Fruit fly (Drosophila melanogaster) whole organism, embryonic: ENCODE data around the gene aop.
A peak's percentile ranks its signal among the peaks of the same experiment; 100 is the strongest.

Source experiments
- Ada2b ChIP-seq: fragments of 200-800 bp; sonication (Bioruptor generic); IDR thresholded peaks from 2 replicates; pipeline ENCODE4 v1.3.6; 2022; ENCODE audit warnings: missing biosample characterization, missing genetic modification characterization
- Adf1 ChIP-seq: fragments of 200-800 bp; sonication (Bioruptor generic); IDR thresholded peaks from 2 replicates; pipeline ENCODE4 v1.3.6; 2022; ENCODE audit warnings: missing biosample characterization, missing genetic modification characterization
- Atf6 ChIP-seq: fragments of 200-800 bp; sonication (Bioruptor generic); IDR thresholded peaks from 2 replicates; pipeline ENCODE4 v1.3.6; 2022; ENCODE audit warnings: missing biosample characterization, missing genetic modification characterization
- CG10274 ChIP-seq: fragments of 200-800 bp; sonication (Bioruptor generic); optimal IDR thresholded peaks from 3 replicates; lab custom pipeline; 2017; ENCODE audit warnings: missing biosample characterization, mild to moderate bottlenecking, missing genetic modification characterization
- CG10979 ChIP-seq: fragments of 200-800 bp; sonication (Bioruptor generic); optimal IDR thresholded peaks from 2 replicates; lab custom pipeline; 2018; ENCODE audit warnings: missing biosample characterization, mild to moderate bottlenecking, missing genetic modification characterization, moderate library complexity
- CG12769 ChIP-seq: fragments of 200-800 bp; sonication (Bioruptor generic); optimal IDR thresholded peaks from 2 replicates; lab custom pipeline; 2019; ENCODE audit warnings: missing biosample characterization, mild to moderate bottlenecking, missing genetic modification characterization, moderate library complexity
- CG15601 ChIP-seq: fragments of 200-800 bp; sonication (Bioruptor generic); optimal IDR thresholded peaks from 3 replicates; lab custom pipeline; 2019; ENCODE audit warnings: missing biosample characterization, mild to moderate bottlenecking, missing genetic modification characterization, moderate library complexity
- CG18476 ChIP-seq: fragments of 200-800 bp; sonication (Bioruptor generic); optimal IDR thresholded peaks from 2 replicates; lab custom pipeline; 2016; ENCODE audit warnings: missing biosample characterization, mild to moderate bottlenecking, missing genetic modification characterization
- CG2120 ChIP-seq: fragments of 200-800 bp; sonication (Bioruptor generic); optimal IDR thresholded peaks from 3 replicates; lab custom pipeline; 2016; ENCODE audit warnings: missing biosample characterization, missing genetic modification characterization
- CG34224 ChIP-seq: fragments of 200-800 bp; sonication (Bioruptor generic); IDR thresholded peaks from 3 replicates; pipeline ENCODE4 v1.3.6; 2022; ENCODE audit warnings: missing biosample characterization, missing genetic modification characterization; ENCODE audit not compliant: partially characterized antibody
- CG42726 ChIP-seq: fragments of 200-800 bp; sonication (Bioruptor generic); IDR thresholded peaks from 2 replicates; pipeline ENCODE4 v1.3.6; 2022; ENCODE audit warnings: missing biosample characterization, missing genetic modification characterization; ENCODE audit not compliant: partially characterized antibody
- CG6765 ChIP-seq: fragments of 200-800 bp; sonication (Bioruptor generic); optimal IDR thresholded peaks from 3 replicates; lab custom pipeline; 2017; ENCODE audit warnings: missing biosample characterization, mild to moderate bottlenecking, missing genetic modification characterization
- CG7556 ChIP-seq: fragments of 200-800 bp; sonication (Bioruptor generic); optimal IDR thresholded peaks from 2 replicates; lab custom pipeline; 2017; ENCODE audit warnings: missing biosample characterization, mild to moderate bottlenecking, missing genetic modification characterization
- Dip3 ChIP-seq: fragments of 200-800 bp; sonication (Bioruptor generic); optimal IDR thresholded peaks from 3 replicates; lab custom pipeline; 2016; ENCODE audit warnings: missing biosample characterization, missing genetic modification characterization
- Hr3 ChIP-seq: fragments of 200-800 bp; sonication (Bioruptor generic); optimal IDR thresholded peaks from 3 replicates; lab custom pipeline; 2016; ENCODE audit warnings: missing biosample characterization, missing genetic modification characterization
- Sry-δ ChIP-seq: fragments of 200-800 bp; sonication (Bioruptor generic); optimal IDR thresholded peaks from 2 replicates; lab custom pipeline; 2016; ENCODE audit warnings: missing biosample characterization, missing genetic modification characterization
- Ssrp ChIP-seq: fragments of 200-800 bp; sonication (Bioruptor generic); optimal IDR thresholded peaks from 2 replicates; lab custom pipeline; 2018; ENCODE audit warnings: missing biosample characterization, mild to moderate bottlenecking, missing genetic modification characterization, moderate library complexity
- Tbp ChIP-seq: fragments of >200 bp; optimal IDR thresholded peaks from 2 replicates; lab custom pipeline; 2018; ENCODE audit warnings: missing biosample characterization, missing genetic modification characterization
- Xrp1 ChIP-seq: fragments of 200-800 bp; sonication (Bioruptor generic); IDR thresholded peaks from 2 replicates; pipeline ENCODE4 v1.3.6; 2022; ENCODE audit warnings: missing biosample characterization, missing genetic modification characterization
- aop ChIP-seq: fragments of 200-800 bp; sonication (Bioruptor generic); IDR thresholded peaks from 2 replicates; pipeline ENCODE4 v1.3.6; 2022; ENCODE audit warnings: missing biosample characterization, missing genetic modification characterization
- bcd ChIP-seq: fragments of 200-800 bp; sonication (Bioruptor generic); optimal IDR thresholded peaks from 2 replicates; lab custom pipeline; 2017; ENCODE audit warnings: missing biosample characterization, mild to moderate bottlenecking, missing genetic modification characterization
- caup ChIP-seq: fragments of 200-800 bp; sonication (Bioruptor generic); optimal IDR thresholded peaks from 3 replicates; lab custom pipeline; 2017; ENCODE audit warnings: missing biosample characterization, mild to moderate bottlenecking, missing genetic modification characterization, moderate library complexity; ENCODE audit not compliant: severe bottlenecking
- chif ChIP-seq, 2 experiments: fragments of 200-800 bp; sonication (Bioruptor generic); optimal IDR thresholded peaks; 3 replicates each; lab custom pipeline; 2016; ENCODE audit warnings: missing biosample characterization in 2 of 2, missing genetic modification characterization in 2 of 2
- chn ChIP-seq: fragments of 200-800 bp; sonication (Bioruptor generic); optimal IDR thresholded peaks from 2 replicates; lab custom pipeline; 2016; ENCODE audit warnings: missing biosample characterization, missing genetic modification characterization
- danr ChIP-seq: fragments of 200-800 bp; sonication (Bioruptor generic); IDR thresholded peaks from 2 replicates; pipeline ENCODE4 v1.3.6; 2022; ENCODE audit warnings: missing biosample characterization, missing genetic modification characterization
- dmrt99B ChIP-seq: fragments of 200-800 bp; sonication (Bioruptor generic); optimal IDR thresholded peaks from 2 replicates; lab custom pipeline; 2018; ENCODE audit warnings: missing biosample characterization, mild to moderate bottlenecking, missing genetic modification characterization, moderate library complexity
- ftz-f1 ChIP-seq: fragments of 200-800 bp; sonication (Bioruptor generic); optimal IDR thresholded peaks from 2 replicates; lab custom pipeline; 2016; ENCODE audit warnings: missing biosample characterization, missing genetic modification characterization
- fu2 ChIP-seq: fragments of 200-800 bp; sonication (Bioruptor generic); optimal IDR thresholded peaks from 2 replicates; lab custom pipeline; 2016; ENCODE audit warnings: missing biosample characterization, missing genetic modification characterization
- gce ChIP-seq: fragments of 200-800 bp; sonication (Bioruptor generic); IDR thresholded peaks from 3 replicates; pipeline ENCODE4 v1.3.6; 2022; ENCODE audit warnings: missing biosample characterization, missing genetic modification characterization
- gcm2 ChIP-seq: fragments of 200-800 bp; sonication (Bioruptor generic); optimal IDR thresholded peaks from 2 replicates; lab custom pipeline; 2016; ENCODE audit warnings: missing biosample characterization, missing genetic modification characterization
- grau ChIP-seq: fragments of 200-800 bp; optimal IDR thresholded peaks from 3 replicates; lab custom pipeline; 2019; ENCODE audit warnings: missing biosample characterization, mild to moderate bottlenecking, missing genetic modification characterization, moderate library complexity
- gsb ChIP-seq: fragments of 200-800 bp; sonication (Bioruptor generic); IDR thresholded peaks from 2 replicates; pipeline ENCODE4 v1.3.6; 2022; ENCODE audit warnings: missing biosample characterization, missing genetic modification characterization
- hb ChIP-seq: fragments of 200-800 bp; sonication (Bioruptor generic); IDR thresholded peaks from 3 replicates; pipeline ENCODE4 v1.3.6; 2022; ENCODE audit warnings: missing biosample characterization, missing genetic modification characterization; ENCODE audit not compliant: partially characterized antibody
- insv ChIP-seq, 2 experiments: fragments of 200-800 bp; sonication (Bioruptor generic); optimal IDR thresholded peaks; 3 replicates each; lab custom pipeline; 2016 to 2018; ENCODE audit warnings: missing biosample characterization in 2 of 2, missing genetic modification characterization in 2 of 2
- jigr1 ChIP-seq: fragments of 200-800 bp; sonication (Bioruptor generic); IDR thresholded peaks from 3 replicates; pipeline ENCODE4 v1.3.6; 2022; ENCODE audit warnings: missing biosample characterization, missing genetic modification characterization
- ken ChIP-seq: fragments of 200-800 bp; sonication (Bioruptor generic); IDR thresholded peaks from 3 replicates; pipeline ENCODE4 v1.3.6; 2022; ENCODE audit warnings: missing biosample characterization, missing genetic modification characterization
- lola ChIP-seq, 3 experiments: fragments of >200 bp in 2 of 3; fragments of 200-800 bp in 1 of 3; sonication (Bioruptor generic) in 1 of 3; optimal IDR thresholded peaks; 2 replicates each; lab custom pipeline; 2017 to 2019; ENCODE audit warnings: missing biosample characterization in 3 of 3, missing genetic modification characterization in 3 of 3, mild to moderate bottlenecking in 1 of 3, moderate library complexity in 1 of 3
- ranshi ChIP-seq: fragments of 200-800 bp; sonication (Bioruptor generic); IDR thresholded peaks from 2 replicates; pipeline ENCODE4 v1.3.6; 2022; ENCODE audit warnings: missing biosample characterization, missing genetic modification characterization
- sc ChIP-seq, 3 experiments: fragments of >200 bp in 2 of 3; fragments of 200-800 bp in 1 of 3; sonication (Bioruptor generic) in 1 of 3; optimal IDR thresholded peaks; 2 replicates in 2 of 3; 3 replicates in 1 of 3; lab custom pipeline; 2017; ENCODE audit warnings: mild to moderate bottlenecking in 1 of 3, missing biosample characterization in 1 of 3, missing genetic modification characterization in 1 of 3, missing genetic modification reagents in 1 of 3
- sima ChIP-seq: fragments of 200-800 bp; sonication (Bioruptor generic); optimal IDR thresholded peaks from 2 replicates; lab custom pipeline; 2016; ENCODE audit warnings: missing biosample characterization, missing genetic modification characterization
- slou ChIP-seq: fragments of 200-800 bp; sonication (Bioruptor generic); optimal IDR thresholded peaks from 3 replicates; lab custom pipeline; 2016; ENCODE audit warnings: missing biosample characterization, missing genetic modification characterization
- sna ChIP-seq: fragments of 200-800 bp; sonication (Bioruptor generic); IDR thresholded peaks from 2 replicates; pipeline ENCODE4 v1.3.6; 2022; ENCODE audit warnings: missing biosample characterization, missing genetic modification characterization; ENCODE audit not compliant: partially characterized antibody
- so ChIP-seq: fragments of 200-800 bp; sonication (Bioruptor generic); IDR thresholded peaks from 3 replicates; pipeline ENCODE4 v1.3.6; 2022; ENCODE audit warnings: missing biosample characterization, missing genetic modification characterization
- sob ChIP-seq: fragments of 200-800 bp; sonication (Bioruptor generic); IDR thresholded peaks from 2 replicates; pipeline ENCODE4 v1.3.6; 2022; ENCODE audit warnings: missing biosample characterization, missing genetic modification characterization
- sr ChIP-seq: fragments of 200-800 bp; sonication (Bioruptor generic); IDR thresholded peaks from 3 replicates; pipeline ENCODE4 v1.3.6; 2022; ENCODE audit warnings: missing biosample characterization, missing genetic modification characterization
- trh ChIP-seq: fragments of 200-800 bp; sonication (Bioruptor generic); optimal IDR thresholded peaks from 2 replicates; lab custom pipeline; 2016; ENCODE audit warnings: missing biosample characterization, missing genetic modification characterization
- ttk ChIP-seq: fragments of 200-800 bp; sonication (Bioruptor generic); IDR thresholded peaks from 2 replicates; pipeline ENCODE4 v2.1.2; 2022; ENCODE audit warnings: missing biosample characterization, missing genetic modification characterization

aop gene

DNA sequence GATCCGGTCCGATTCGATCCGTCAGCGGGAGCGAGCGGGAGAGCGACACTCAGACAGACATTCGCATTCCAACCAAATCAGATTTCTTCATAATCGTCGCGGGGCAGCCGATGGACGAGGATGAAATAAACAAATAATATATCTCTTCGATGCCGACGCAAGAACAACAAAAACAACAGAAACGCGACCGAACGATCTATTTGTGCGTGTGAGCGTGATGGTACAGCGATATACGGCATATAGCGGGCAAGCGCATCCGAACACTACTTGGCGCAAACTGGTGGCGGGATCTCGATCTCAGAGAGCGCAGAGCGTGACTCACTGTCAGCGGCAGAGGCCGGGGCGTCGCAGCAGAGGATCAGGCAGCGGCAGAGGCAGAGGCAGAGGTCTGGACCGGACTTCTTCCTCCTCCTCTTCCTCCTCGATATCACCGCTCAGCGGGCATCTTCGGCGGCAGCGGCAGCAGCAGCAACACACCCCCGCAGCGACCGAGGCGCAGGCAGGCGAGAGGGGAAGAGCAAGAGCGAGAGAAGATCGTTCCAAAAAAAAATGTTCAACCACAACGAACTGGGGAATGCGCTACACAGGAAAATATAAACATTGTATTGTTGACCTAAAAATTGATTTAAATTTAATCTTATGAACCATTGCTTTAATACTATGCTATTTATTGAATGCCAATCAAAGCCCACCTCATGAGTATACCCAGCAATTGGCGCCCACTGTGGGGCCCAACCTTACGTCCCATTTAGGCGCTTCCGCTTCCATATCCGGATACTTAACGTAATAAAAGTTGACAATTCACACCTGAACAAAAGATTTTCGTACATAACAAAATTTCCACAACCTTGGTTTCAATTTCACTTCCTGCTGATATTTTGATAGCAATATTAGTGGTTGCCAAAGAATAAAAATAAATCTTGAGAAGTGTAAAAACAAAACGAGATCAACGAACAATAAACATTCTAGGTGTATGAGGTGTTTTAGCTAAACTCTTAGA, 17.0 kb downstream of the aop start (continued):
- TF ChIP-seq sc (optimal IDR thresholded peaks at IDR 0.05; lab: Kevin White, UChicago) (no peak), sc (GFP tag; optimal IDR thresholded peaks at IDR 0.05; lab: Kevin White, UChicago) (peak; percentile 64), grau (tag; lab: Kevin White, UChicago) (peak; percentile 15), fu2 (GFP tag; lab: Kevin White, UChicago) (peak; percentile 16), insv (GFP tag; optimal IDR thresholded peaks at IDR 0.05; lab: Kevin White, UChicago) (peak in 1 of 2 experiments; percentile 21), Tbp (GFP tag; lab: Kevin White, UChicago) (no peak), Ssrp (tag; lab: Kevin White, UChicago) (peak; percentile 63), gce (peak; percentile 19; the same call in 1 of the 3 replicates), lola (GFP tag; optimal IDR thresholded peaks at IDR 0.05; lab: Kevin White, UChicago) (peak in 1 of 3 experiments; percentile 80), Hr3 (GFP tag; lab: Kevin White, UChicago) (peak; percentile 63), CG15601 (tag; lab: Kevin White, UChicago) (peak; percentile 45), sr (GFP tag; lab: Robert Waterston, UW) (peak; percentile 99), CG42726 (GFP tag; lab: Robert Waterston, UW) (0 out of 2 replicates have a peak, but pooled peaks have one; percentile 34), sna (GFP tag; lab: Robert Waterston, UW) (0 out of 2 replicates have a peak, but pooled peaks have one; percentile 39), sob (GFP tag; lab: Robert Waterston, UW) (peak; percentile 50; the same call in 1 of the 2 replicates), CG34224 (GFP tag; lab: Robert Waterston, UW) (peak; percentile 41; the same call in 2 of the 3 replicates), Ada2b (GFP tag; lab: Robert Waterston, UW) (peak; percentile 32), slou (GFP tag; lab: Kevin White, UChicago) (no peak), bcd (GFP tag; lab: Kevin White, UChicago) (peak; percentile 59), chn (GFP tag; lab: Kevin White, UChicago) (peak; percentile 19), Dip3 (GFP tag; lab: Kevin White, UChicago) (peak; percentile 30), aop (GFP tag; lab: Robert Waterston, UW) (peak; percentile 100), ftz-f1 (GFP tag; lab: Kevin White, UChicago) (peak; percentile 52), CG2120 (GFP tag; lab: Kevin White, UChicago) (peak; percentile 65), chif (GFP tag; optimal IDR thresholded peaks at IDR 0.05; lab: Kevin White, UChicago) (peak; percentile 19 to 62), jigr1 (GFP tag; lab: Robert Waterston, UW) (no peak), CG18476 (GFP tag; lab: Kevin White, UChicago) (peak; percentile 48), Xrp1 (GFP tag; lab: Robert Waterston, UW) (peak; percentile 47), Adf1 (GFP tag; lab: Robert Waterston, UW) (peak; percentile 99), ttk (GFP tag; lab: Robert Waterston, UW) (peak; percentile 54; the same call in 1 of the 2 replicates), CG10979 (tag; lab: Kevin White, UChicago) (peak; percentile 58), sima (GFP tag; lab: Kevin White, UChicago) (no peak), gcm2 (GFP tag; lab: Kevin White, UChicago) (peak; percentile 30), CG12769 (tag; lab: Kevin White, UChicago) (peak; percentile 98), gsb (0 out of 2 replicates have a peak, but pooled peaks have one; percentile 13), so (GFP tag; lab: Robert Waterston, UW) (no peak; the same call in 2 of the 3 replicates), ken (peak; percentile 53; the same call in 2 of the 3 replicates), caup (GFP tag; lab: Kevin White, UChicago) (no peak), Atf6 (GFP tag; lab: Robert Waterston, UW) (peak; percentile 41; the same call in 1 of the 2 replicates), ranshi (GFP tag; lab: Robert Waterston, UW) (peak; percentile 19; the same call in 1 of the 2 replicates), CG10274 (peak; percentile 98), danr (GFP tag; lab: Robert Waterston, UW) (no peak), CG7556 (GFP tag; lab: Kevin White, UChicago) (peak; percentile 79), trh (no peak), dmrt99B (tag; lab: Kevin White, UChicago) (no peak), CG6765 (GFP tag; lab: Kevin White, UChicago) (peak; percentile 3), hb (GFP tag; lab: Robert Waterston, UW) (no peak), Sry-δ (GFP tag; lab: Kevin White, UChicago) (no peak)
